Worm (Caenorhabditis elegans) whole organism, L1 larva: ENCODE results near the gene rnr-1.

ENCODE experiments used
- C16A3.4 ChIP-seq: fragments of 150-350 bp; optimal IDR thresholded peaks from 2 replicates; lab custom pipeline; 2014; ENCODE audit warnings: missing biosample characterization, missing genetic modification characterization
- F16B12.6 ChIP-seq: fragments of 150-350 bp; optimal IDR thresholded peaks from 2 replicates; lab custom pipeline; 2014; ENCODE audit warnings: missing biosample characterization, missing genetic modification characterization
- alr-1 ChIP-seq: fragments of 200-800 bp; sonication (Bioruptor generic); optimal IDR thresholded peaks from 2 replicates; lab custom pipeline; 2018; ENCODE audit warnings: borderline replicate concordance, mild to moderate bottlenecking, missing genetic modification characterization, missing compliant biosample characterization
- aly-2 ChIP-seq: fragments of 150-350 bp; optimal IDR thresholded peaks from 2 replicates; lab custom pipeline; 2014; ENCODE audit warnings: missing biosample characterization, missing genetic modification characterization
- ama-1 ChIP-seq: fragments of 150-350 bp; optimal IDR thresholded peaks from 2 replicates; lab custom pipeline; 2014
- blmp-1 ChIP-seq: fragments of 150-350 bp; optimal IDR thresholded peaks from 2 replicates; lab custom pipeline; 2014; ENCODE audit warnings: missing biosample characterization, missing genetic modification characterization
- ceh-8 ChIP-seq: fragments of 200-800 bp; sonication (Bioruptor generic); optimal IDR thresholded peaks from 2 replicates; lab custom pipeline; 2018; ENCODE audit warnings: mild to moderate bottlenecking, missing genetic modification characterization, moderate library complexity, missing compliant biosample characterization
- ceh-82 ChIP-seq, 3 experiments: fragments of 150-350 bp in 1 of 3; sonication (generic microtip) in 2 of 3; optimal IDR thresholded peaks; 2 replicates each; lab custom pipeline; 2014 to 2017; ENCODE audit warnings: missing biosample characterization in 3 of 3, missing genetic modification characterization in 3 of 3
- dsc-1 ChIP-seq: sonication (generic microtip); optimal IDR thresholded peaks from 2 replicates; lab custom pipeline; 2016; ENCODE audit warnings: mild to moderate bottlenecking, missing genetic modification characterization, missing compliant biosample characterization
- efl-1 ChIP-seq, 4 experiments: fragments of 150-350 bp; optimal IDR thresholded peaks in 3 of 4; peaks in 1 of 4; 1 replicate in 1 of 4; 2 replicates in 3 of 4; lab custom pipeline; 2014; ENCODE audit warnings: missing biosample characterization in 2 of 4, missing genetic modification characterization in 2 of 4, missing genetic modification reagents in 2 of 4
- egl-27 ChIP-seq, 2 experiments: fragments of 150-350 bp in 1 of 2; sonication (generic microtip); optimal IDR thresholded peaks; 3 replicates each; lab custom pipeline; 2017 to 2018; ENCODE audit warnings: missing biosample characterization in 2 of 2, missing genetic modification characterization in 2 of 2, missing genetic modification reagents in 2 of 2
- elt-2 ChIP-seq: sonication (generic microtip); optimal IDR thresholded peaks from 2 replicates; lab custom pipeline; 2016; ENCODE audit warnings: missing genetic modification characterization, mild to moderate bottlenecking, inconsistent platforms, missing compliant biosample characterization, missing genetic modification reagents
- elt-3 ChIP-seq, 6 experiments: fragments of 150-350 bp in 1 of 6; sonication (generic microtip); optimal IDR thresholded peaks; 2 replicates each; lab custom pipeline; 2017 to 2018; ENCODE audit warnings: missing biosample characterization in 6 of 6, missing genetic modification characterization in 6 of 6, inconsistent platforms in 1 of 6
- fkh-10 ChIP-seq: sonication (generic microtip); optimal IDR thresholded peaks from 2 replicates; lab custom pipeline; 2017; ENCODE audit warnings: missing biosample characterization, missing genetic modification reagents, missing genetic modification characterization
- fkh-4 ChIP-seq: sonication (generic microtip); optimal IDR thresholded peaks from 2 replicates; lab custom pipeline; 2016; ENCODE audit warnings: missing compliant biosample characterization, missing genetic modification characterization, borderline replicate concordance
- fkh-8 ChIP-seq: sonication (generic microtip); optimal IDR thresholded peaks from 2 replicates; lab custom pipeline; 2016; ENCODE audit warnings: mild to moderate bottlenecking, missing genetic modification characterization, missing compliant biosample characterization
- grh-1 ChIP-seq: fragments of 200-800 bp; sonication (Bioruptor generic); IDR thresholded peaks from 2 replicates; pipeline ENCODE4 v1.3.6; 2022; ENCODE audit warnings: missing genetic modification reagents, missing genetic modification characterization, missing compliant biosample characterization
- hlh-17 ChIP-seq: fragments of 200-800 bp; sonication (Bioruptor generic); optimal IDR thresholded peaks from 2 replicates; lab custom pipeline; 2018; ENCODE audit warnings: missing genetic modification characterization, mild to moderate bottlenecking, missing compliant biosample characterization, moderate library complexity, borderline replicate concordance
- hpl-2 ChIP-seq: fragments of 150-350 bp; optimal IDR thresholded peaks from 2 replicates; lab custom pipeline; 2014; ENCODE audit warnings: missing biosample characterization, missing genetic modification reagents, missing genetic modification characterization
- lin-14 ChIP-seq: fragments of 200-800 bp; sonication (Bioruptor generic); optimal IDR thresholded peaks from 2 replicates; lab custom pipeline; 2018; ENCODE audit warnings: mild to moderate bottlenecking, missing genetic modification characterization, moderate library complexity, missing compliant biosample characterization
- lin-15B ChIP-seq: fragments of 150-350 bp; sonication (generic microtip); optimal IDR thresholded peaks from 3 replicates; lab custom pipeline; 2014; ENCODE audit warnings: missing biosample characterization, missing genetic modification characterization
- mab-9 ChIP-seq: fragments of 200-800 bp; sonication (Bioruptor generic); IDR thresholded peaks from 2 replicates; pipeline ENCODE4 v1.3.6; 2022; ENCODE audit warnings: missing genetic modification reagents, missing genetic modification characterization, missing compliant biosample characterization
- mef-2 ChIP-seq: fragments of 150-350 bp; optimal IDR thresholded peaks from 2 replicates; lab custom pipeline; 2014; ENCODE audit warnings: missing biosample characterization, missing genetic modification characterization
- nhr-12 ChIP-seq: sonication (generic microtip); optimal IDR thresholded peaks from 2 replicates; lab custom pipeline; 2017; ENCODE audit warnings: missing biosample characterization, missing genetic modification characterization
- nhr-20 ChIP-seq: sonication (generic microtip); optimal IDR thresholded peaks from 2 replicates; lab custom pipeline; 2016; ENCODE audit warnings: mild to moderate bottlenecking, missing genetic modification characterization, missing compliant biosample characterization
- nhr-71 ChIP-seq: sonication (generic microtip); optimal IDR thresholded peaks from 2 replicates; lab custom pipeline; 2016; ENCODE audit warnings: mild to moderate bottlenecking, missing genetic modification characterization, moderate library complexity, missing compliant biosample characterization
- nhr-76 ChIP-seq: sonication (generic microtip); optimal IDR thresholded peaks from 2 replicates; lab custom pipeline; 2017; ENCODE audit warnings: missing biosample characterization, missing genetic modification characterization
- nhr-77 ChIP-seq: fragments of 150-350 bp; optimal IDR thresholded peaks from 2 replicates; lab custom pipeline; 2014; ENCODE audit warnings: missing biosample characterization, missing genetic modification characterization
- nhr-90 ChIP-seq: sonication (generic microtip); optimal IDR thresholded peaks from 2 replicates; lab custom pipeline; 2016; ENCODE audit warnings: mild to moderate bottlenecking, missing genetic modification characterization, missing compliant biosample characterization; ENCODE audit not compliant: poor library complexity
- pag-3 ChIP-seq: sonication (generic microtip); optimal IDR thresholded peaks from 2 replicates; lab custom pipeline; 2017; ENCODE audit warnings: missing genetic modification characterization, mild to moderate bottlenecking, missing compliant biosample characterization, antibody characterized with exemption, borderline replicate concordance; ENCODE audit not compliant: insufficient read depth
- pqm-1 ChIP-seq: sonication (generic microtip); optimal IDR thresholded peaks from 3 replicates; lab custom pipeline; 2017; ENCODE audit warnings: missing biosample characterization, missing genetic modification characterization
- rnt-1 ChIP-seq: sonication (generic microtip); optimal IDR thresholded peaks from 2 replicates; lab custom pipeline; 2016; ENCODE audit warnings: mild to moderate bottlenecking, missing genetic modification characterization, moderate library complexity, missing compliant biosample characterization
- snpc-4 ChIP-seq: fragments of 150-350 bp; optimal IDR thresholded peaks from 2 replicates; lab custom pipeline; 2014; ENCODE audit warnings: missing biosample characterization, missing genetic modification characterization
- snu-23 ChIP-seq: sonication (generic microtip); optimal IDR thresholded peaks from 2 replicates; lab custom pipeline; 2016; ENCODE audit warnings: missing genetic modification characterization, missing compliant biosample characterization
- sup-37 ChIP-seq: fragments of 200-800 bp; sonication (Bioruptor generic); optimal IDR thresholded peaks from 2 replicates; lab custom pipeline; 2018; ENCODE audit warnings: mild to moderate bottlenecking, missing genetic modification characterization, missing compliant biosample characterization
- tbx-2 ChIP-seq: sonication (generic microtip); optimal IDR thresholded peaks from 2 replicates; lab custom pipeline; 2016; ENCODE audit warnings: missing genetic modification characterization, missing compliant biosample characterization
- tlp-1 ChIP-seq: fragments of 150-350 bp; optimal IDR thresholded peaks from 2 replicates; lab custom pipeline; 2014; ENCODE audit warnings: missing biosample characterization, missing genetic modification characterization
- unc-130 ChIP-seq: fragments of 150-350 bp; optimal IDR thresholded peaks from 2 replicates; lab custom pipeline; 2017; ENCODE audit warnings: missing biosample characterization, missing genetic modification characterization, inconsistent platforms
- unc-30 ChIP-seq: sonication (generic microtip); optimal IDR thresholded peaks from 2 replicates; lab custom pipeline; 2017; ENCODE audit warnings: missing biosample characterization, missing genetic modification characterization
- unc-86 ChIP-seq: sonication (generic microtip); optimal IDR thresholded peaks from 2 replicates; lab custom pipeline; 2016; ENCODE audit warnings: missing genetic modification characterization, missing compliant biosample characterization
- xbp-1 ChIP-seq: sonication (generic microtip); optimal IDR thresholded peaks from 2 replicates; lab custom pipeline; 2016; ENCODE audit warnings: missing genetic modification characterization, missing compliant biosample characterization
- ztf-4 ChIP-seq: fragments of 150-350 bp; optimal IDR thresholded peaks from 2 replicates; lab custom pipeline; 2014; ENCODE audit warnings: missing biosample characterization, missing genetic modification characterization

Gene rnr-1

ce11 chrIII:9224986-9225385 is 3.6 kb downstream of the rnr-1 start:
- TF ChIP-seq fkh-8 (tag; lab: Kevin White, UChicago): no peak
- TF ChIP-seq aly-2: peak; percentile 30
- TF ChIP-seq lin-14: peak; percentile 21

- TF ChIP-seq rnt-1 (tag; lab: Kevin White, UChicago): no peak
- TF ChIP-seq, all 84 proteins: peak for 0
Measured at ce11 chrIII:9215367-9215766, 13.2 kb downstream of the rnr-1 start, which contains the start of gene npr-29. npr-29 (minus strand) TSS chrIII:9215467.

- TF ChIP-seq nhr-20 (no peak), nhr-77 (no peak), mef-2 (no peak), hlh-17 (GFP tag; lab: Kevin White, UChicago) (no peak), unc-130 (tag; lab: Kevin White, UChicago) (no peak), nhr-71 (tag; lab: Kevin White, UChicago) (no peak), lin-15B (tag; lab: Kevin White, UChicago) (no peak), C16A3.4 (tag; lab: Kevin White, UChicago) (no peak), blmp-1 (no peak), efl-1 (optimal IDR thresholded peaks at IDR 0.05; lab: Kevin White, UChicago) (no peak), efl-1 (GFP tag; optimal IDR thresholded peaks at IDR 0.05 in 1 of 2; lab: Kevin White, UChicago) (no peak)
Measured at ce11 chrIII:9206185-9206584, 22.4 kb downstream of the rnr-1 start, which contains the start of gene ZC84.1. ZC84.1 (minus strand) TSS chrIII:9206285.

ce11 chrIII:9201977-9202376 is 26.6 kb downstream of the rnr-1 start:
- TF ChIP-seq rnt-1 (tag; lab: Kevin White, UChicago) (no peak), mef-2 (no peak), elt-3 (tag; optimal IDR thresholded peaks at IDR 0.05; lab: Kevin White, UChicago) (no peak), grh-1 (GFP tag; lab: Robert Waterston, UW) (no peak), ama-1 (lab: Kevin White, UChicago) (no peak), mab-9 (no peak), elt-2 (tag; lab: Kevin White, UChicago) (no peak), tbx-2 (no peak), egl-27 (tag; optimal IDR thresholded peaks at IDR 0.05; lab: Kevin White, UChicago) (no peak), F16B12.6 (tag; lab: Kevin White, UChicago) (no peak), pag-3 (tag; lab: Kevin White, UChicago) (no peak), nhr-12 (tag; lab: Kevin White, UChicago) (no peak), xbp-1 (no peak), dsc-1 (tag; lab: Kevin White, UChicago) (no peak), C16A3.4 (tag; lab: Kevin White, UChicago) (no peak), fkh-10 (no peak), aly-2 (no peak)

- no peak for TF ChIP-seq ceh-8 (GFP tag; lab: Kevin White, UChicago)
Measured at ce11 chrIII:9199605-9200004, 29.0 kb downstream of the rnr-1 start, which contains the start of gene ZC84.6. ZC84.6 (minus strand) TSS chrIII:9199705.

- TF ChIP-seq mab-9 (no peak), nhr-76 (tag; lab: Kevin White, UChicago) (no peak), elt-3 (tag; optimal IDR thresholded peaks at IDR 0.05; lab: Kevin White, UChicago) (no peak), pag-3 (tag; lab: Kevin White, UChicago) (no peak), F16B12.6 (tag; lab: Kevin White, UChicago) (peak; percentile 54), ztf-4 (tag; lab: Kevin White, UChicago) (no peak), snu-23 (GFP tag; lab: Kevin White, UChicago) (peak; percentile 61), ceh-8 (GFP tag; lab: Kevin White, UChicago) (peak; percentile 52), unc-86 (no peak), hpl-2 (GFP tag; lab: Kevin White, UChicago) (no peak), hlh-17 (GFP tag; lab: Kevin White, UChicago) (no peak), mef-2 (no peak), ceh-82 (tag; optimal IDR thresholded peaks at IDR 0.05; lab: Kevin White, UChicago) (no peak), nhr-20 (peak; percentile 43), unc-30 (no peak), nhr-90 (tag; lab: Kevin White, UChicago) (peak; percentile 47), sup-37 (GFP tag; lab: Kevin White, UChicago) (no peak), alr-1 (tag; lab: Kevin White, UChicago) (no peak), tlp-1 (no peak), snpc-4 (tag; lab: Kevin White, UChicago) (no peak), fkh-4 (peak; percentile 5), pqm-1 (tag; lab: Kevin White, UChicago) (no peak)
Measured at ce11 chrIII:9191091-9191490, 37.5 kb downstream of the rnr-1 start, which contains the start of gene cls-3. cls-3 (minus strand) TSS chrIII:9191109.
